Worm (Caenorhabditis elegans) whole organism, L2 larva: ENCODE results near the gene cyp-34A1.
"Not testable (repeated sequence)": the region's sequence is repeated elsewhere in the genome, so short reads cannot be mapped to it uniquely, and the experiment has no call there.

ENCODE experiments used
- F13H6.1 ChIP-seq: sonication (generic microtip); optimal IDR thresholded peaks from 2 replicates; lab custom pipeline; 2016; ENCODE audit warnings: missing genetic modification characterization, missing compliant biosample characterization
- R02D3.7 ChIP-seq: fragments of 150-350 bp; optimal IDR thresholded peaks from 2 replicates; lab custom pipeline; 2014; ENCODE audit warnings: missing biosample characterization, missing genetic modification characterization
- ZK546.5 ChIP-seq: sonication (generic microtip); optimal IDR thresholded peaks from 2 replicates; lab custom pipeline; 2017; ENCODE audit warnings: missing biosample characterization, missing genetic modification characterization
- alr-1 ChIP-seq: fragments of 150-350 bp; optimal IDR thresholded peaks from 2 replicates; lab custom pipeline; 2014; ENCODE audit warnings: missing biosample characterization, missing genetic modification characterization
- aly-2 ChIP-seq: fragments of 150-350 bp; optimal IDR thresholded peaks from 2 replicates; lab custom pipeline; 2014; ENCODE audit warnings: missing biosample characterization, missing genetic modification characterization
- ceh-16 ChIP-seq: fragments of 150-350 bp; optimal IDR thresholded peaks from 2 replicates; lab custom pipeline; 2014; ENCODE audit warnings: missing biosample characterization, missing genetic modification characterization
- ceh-82 ChIP-seq: fragments of 150-350 bp; optimal IDR thresholded peaks from 2 replicates; lab custom pipeline; 2014; ENCODE audit warnings: missing biosample characterization, missing genetic modification characterization
- crh-2 ChIP-seq: sonication (generic microtip); optimal IDR thresholded peaks from 2 replicates; lab custom pipeline; 2017; ENCODE audit warnings: missing biosample characterization, missing genetic modification characterization
- elt-1 ChIP-seq: fragments of 150-350 bp; optimal IDR thresholded peaks from 2 replicates; lab custom pipeline; 2014; ENCODE audit warnings: missing biosample characterization, missing genetic modification characterization
- elt-3 ChIP-seq: sonication (generic microtip); optimal IDR thresholded peaks from 2 replicates; lab custom pipeline; 2017; ENCODE audit warnings: missing biosample characterization, missing genetic modification characterization
- lin-11 ChIP-seq: fragments of 150-350 bp; sonication (generic microtip); optimal IDR thresholded peaks from 2 replicates; lab custom pipeline; 2014; ENCODE audit warnings: missing biosample characterization, missing genetic modification characterization, inconsistent platforms, mixed read lengths
- lin-13 ChIP-seq: fragments of 150-350 bp; optimal IDR thresholded peaks from 2 replicates; lab custom pipeline; 2014; ENCODE audit warnings: missing biosample characterization, missing genetic modification reagents, missing genetic modification characterization
- lin-39 ChIP-seq: fragments of 150-350 bp; optimal IDR thresholded peaks from 2 replicates; lab custom pipeline; 2014; ENCODE audit warnings: missing biosample characterization, missing genetic modification reagents, missing genetic modification characterization
- lsy-2 ChIP-seq, 2 experiments: fragments of 150-350 bp in 1 of 2; sonication (generic microtip) in 1 of 2; optimal IDR thresholded peaks; 2 replicates each; lab custom pipeline; 2014 to 2017; ENCODE audit warnings: missing biosample characterization in 2 of 2, missing genetic modification characterization in 2 of 2
- mab-5 ChIP-seq: fragments of 150-350 bp; optimal IDR thresholded peaks from 2 replicates; lab custom pipeline; 2014; ENCODE audit warnings: missing biosample characterization, missing genetic modification characterization
- nhr-11 ChIP-seq: fragments of 150-350 bp; optimal IDR thresholded peaks from 2 replicates; lab custom pipeline; 2014; ENCODE audit warnings: missing biosample characterization, missing genetic modification characterization
- nhr-12 ChIP-seq: fragments of 150-350 bp; optimal IDR thresholded peaks from 2 replicates; lab custom pipeline; 2014; ENCODE audit warnings: missing biosample characterization, missing genetic modification characterization
- nhr-129 ChIP-seq: fragments of 150-350 bp; optimal IDR thresholded peaks from 2 replicates; lab custom pipeline; 2014; ENCODE audit warnings: missing biosample characterization, missing genetic modification characterization
- nhr-21 ChIP-seq: fragments of 150-350 bp; optimal IDR thresholded peaks from 2 replicates; lab custom pipeline; 2014; ENCODE audit warnings: missing biosample characterization, missing genetic modification characterization
- nhr-237 ChIP-seq: fragments of 150-350 bp; optimal IDR thresholded peaks from 2 replicates; lab custom pipeline; 2014; ENCODE audit warnings: missing biosample characterization, missing genetic modification characterization
- nhr-25 ChIP-seq: fragments of 150-350 bp; sonication (generic microtip); optimal IDR thresholded peaks from 3 replicates; lab custom pipeline; 2014; ENCODE audit warnings: missing biosample characterization, missing genetic modification characterization
- nhr-6 ChIP-seq: fragments of 150-350 bp; optimal IDR thresholded peaks from 2 replicates; lab custom pipeline; 2014; ENCODE audit warnings: missing biosample characterization, missing genetic modification characterization
- sem-4 ChIP-seq: fragments of 150-350 bp; optimal IDR thresholded peaks from 2 replicates; lab custom pipeline; 2014; ENCODE audit warnings: missing biosample characterization, missing genetic modification reagents, missing genetic modification characterization
- sma-3 ChIP-seq: sonication (generic microtip); optimal IDR thresholded peaks from 2 replicates; lab custom pipeline; 2016; ENCODE audit warnings: missing genetic modification reagents, missing genetic modification characterization, missing compliant biosample characterization
- sma-9 ChIP-seq, 2 experiments: fragments of 150-350 bp in 1 of 2; sonication (generic microtip) in 1 of 2; optimal IDR thresholded peaks; 2 replicates each; lab custom pipeline; 2014 to 2016; ENCODE audit warnings: missing genetic modification characterization in 2 of 2, mild to moderate bottlenecking in 1 of 2, missing biosample characterization in 1 of 2, missing compliant biosample characterization in 1 of 2, missing genetic modification reagents in 1 of 2, moderate library complexity in 1 of 2
- snpc-4 ChIP-seq: fragments of 150-350 bp; optimal IDR thresholded peaks from 2 replicates; lab custom pipeline; 2014; ENCODE audit warnings: missing biosample characterization, missing genetic modification characterization
- unc-55 ChIP-seq: fragments of 150-350 bp; sonication (generic microtip); optimal IDR thresholded peaks from 3 replicates; lab custom pipeline; 2014; ENCODE audit warnings: missing biosample characterization, missing genetic modification reagents, missing genetic modification characterization
- zag-1 ChIP-seq: fragments of 150-350 bp; optimal IDR thresholded peaks from 2 replicates; lab custom pipeline; 2014; ENCODE audit warnings: missing biosample characterization, missing genetic modification characterization
- ztf-1 ChIP-seq: fragments of 200-800 bp; sonication (Bioruptor generic); conservative IDR thresholded peaks from 2 replicates; pipeline ENCODE4 v1.3.6; 2022; ENCODE audit warnings: missing genetic modification characterization, missing compliant biosample characterization

Gene cyp-34A1

ce11 chrV:15262336-15262735, 25.4 kb downstream of the cyp-34A1 start, which contains the start of gene M01B2.10:
M01B2.10 (minus strand) TSS chrV:15262436.
- TF ChIP-seq lin-13 (GFP tag; lab: Kevin White, UChicago); ztf-1 (GFP tag; lab: Robert Waterston, UW); nhr-12 (tag; lab: Kevin White, UChicago): not testable (repeated sequence)

ce11 chrV:15259904-15260303, 27.9 kb downstream of the cyp-34A1 start, which contains the start of gene M01B2.8:
M01B2.8 (plus strand) TSS chrV:15260204.
- TF ChIP-seq ceh-82 (tag; lab: Kevin White, UChicago) = no peak
- TF ChIP-seq nhr-237 (tag; lab: Kevin White, UChicago) = no peak
- no peak for TF ChIP-seq nhr-25 (tag; lab: Kevin White, UChicago)
- TF ChIP-seq nhr-11 = no peak
- no peak for TF ChIP-seq sma-3
- TF ChIP-seq nhr-12 (tag; lab: Kevin White, UChicago) = no peak
- TF ChIP-seq nhr-6 (tag; lab: Kevin White, UChicago) = no peak
- TF ChIP-seq R02D3.7 (tag; lab: Kevin White, UChicago) = no peak
- no peak for TF ChIP-seq nhr-21 (tag; lab: Kevin White, UChicago)
- TF ChIP-seq elt-1 = no peak
- no peak for TF ChIP-seq lin-39 (tag; lab: Kevin White, UChicago)
- no peak for TF ChIP-seq snpc-4
- TF ChIP-seq F13H6.1 (tag; lab: Kevin White, UChicago) = no peak
- no peak for TF ChIP-seq ZK546.5 (tag; lab: Kevin White, UChicago)
- TF ChIP-seq, all 48 proteins: peak for 0

ce11 chrV:15259049-15259448, 28.7 kb downstream of the cyp-34A1 start, which contains the start of gene srsx-37:
srsx-37 (minus strand) TSS chrV:15259149.
- TF ChIP-seq ztf-1 (GFP tag; lab: Robert Waterston, UW) = no peak
- no peak for TF ChIP-seq lin-11 (tag; lab: Kevin White, UChicago)
- TF ChIP-seq nhr-12 (tag; lab: Kevin White, UChicago) = no peak
- no peak for TF ChIP-seq unc-55 (GFP tag; lab: Kevin White, UChicago)
- no peak for TF ChIP-seq alr-1 (tag; lab: Kevin White, UChicago)
- TF ChIP-seq elt-3 = no peak
- TF ChIP-seq, all 48 proteins: peak for 0

- not testable (repeated sequence) for TF ChIP-seq F13H6.1 (tag; lab: Kevin White, UChicago); crh-2; nhr-237 (tag; lab: Kevin White, UChicago)
These were observed 31.1 kb downstream of the cyp-34A1 start, which contains the start of gene srsx-39 for ce11 chrV:15256669-15257068. srsx-39 (minus strand) TSS chrV:15256769.

- no peak for TF ChIP-seq zag-1 (tag; lab: Kevin White, UChicago)
- TF ChIP-seq alr-1 (tag; lab: Kevin White, UChicago) = no peak
- no peak for TF ChIP-seq sma-9 (GFP tag; optimal IDR thresholded peaks at IDR 0.05; lab: Kevin White, UChicago)
- no peak for TF ChIP-seq sma-9 (tag; optimal IDR thresholded peaks at IDR 0.05; lab: Kevin White, UChicago)
- TF ChIP-seq ceh-82 (tag; lab: Kevin White, UChicago) = no peak
These were observed 34.2 kb downstream of the cyp-34A1 start, which contains the start of gene srbc-75 for ce11 chrV:15253529-15253928. srbc-75 (plus strand) TSS chrV:15253829.

ce11 chrV:15252082-15252481, 35.7 kb downstream of the cyp-34A1 start, which contains the start of gene srbc-76:
srbc-76 (plus strand) TSS chrV:15252382.
- TF ChIP-seq zag-1 (tag; lab: Kevin White, UChicago) (no peak), nhr-129 (no peak), mab-5 (tag; lab: Kevin White, UChicago) (no peak), ceh-16 (tag; lab: Kevin White, UChicago) (no peak), nhr-21 (tag; lab: Kevin White, UChicago) (no peak), ztf-1 (GFP tag; lab: Robert Waterston, UW) (no peak), ceh-82 (tag; lab: Kevin White, UChicago) (no peak), lsy-2 (tag; optimal IDR thresholded peaks at IDR 0.05; lab: Kevin White, UChicago) (no peak), aly-2 (tag; lab: Kevin White, UChicago) (no peak), sem-4 (no peak), unc-55 (GFP tag; lab: Kevin White, UChicago) (no peak)
